Fruit fly (Drosophila melanogaster) whole organism: Measurements from ENCODE around the gene SH3PX1.

Experiments
- CG8478 ChIP-seq: fragments of >200 bp; optimal IDR thresholded peaks from 2 replicates; lab custom pipeline; 2018; ENCODE audit warnings: inconsistent platforms
- Dll ChIP-seq: fragments of >200 bp; optimal IDR thresholded peaks from 2 replicates; lab custom pipeline; 2017
- EcR ChIP-seq, 2 experiments: fragments of >200 bp; optimal IDR thresholded peaks; 2 replicates each; lab custom pipeline; 2017; ENCODE audit warnings: missing biosample characterization in 2 of 2, missing genetic modification characterization in 2 of 2, missing genetic modification reagents in 2 of 2
- pan ChIP-seq: fragments of >200 bp; optimal IDR thresholded peaks from 2 replicates; lab custom pipeline; 2017
- usp ChIP-seq: fragments of >200 bp; optimal IDR thresholded peaks from 2 replicates; lab custom pipeline; 2017; ENCODE audit warnings: missing biosample characterization, missing genetic modification characterization, mixed read lengths

dm6 chr3L:9675528-9675963 lies 38.1 kb downstream of the SH3PX1 start:
- TF ChIP-seq pan (lab: Kevin White, UChicago) (no peak), CG8478 (lab: Kevin White, UChicago) (no peak), usp (GFP tag; lab: Kevin White, UChicago) (no peak), EcR (GFP tag; optimal IDR thresholded peaks at IDR 0.05; lab: Kevin White, UChicago) (no peak), Dll (lab: Kevin White, UChicago) (no peak)
